Worm (Caenorhabditis elegans) whole organism, L3 larva: ENCODE measurements around the gene T02B11.8.

Source experiments
- aly-2 ChIP-seq: fragments of 150-350 bp; optimal IDR thresholded peaks from 2 replicates; lab custom pipeline; 2014; ENCODE audit warnings: missing biosample characterization, missing genetic modification characterization
- ama-1 ChIP-seq: fragments of 150-350 bp; optimal IDR thresholded peaks from 2 replicates; lab custom pipeline; 2018
- ceh-16 ChIP-seq: sonication (generic microtip); optimal IDR thresholded peaks from 2 replicates; lab custom pipeline; 2017; ENCODE audit warnings: missing biosample characterization, missing genetic modification characterization
- fkh-10 ChIP-seq: sonication (generic microtip); optimal IDR thresholded peaks from 2 replicates; lab custom pipeline; 2017; ENCODE audit warnings: missing biosample characterization, missing genetic modification reagents, missing genetic modification characterization
- pqm-1 ChIP-seq: fragments of 150-350 bp; optimal IDR thresholded peaks from 2 replicates; lab custom pipeline; 2017; ENCODE audit warnings: missing biosample characterization, missing genetic modification characterization, inconsistent platforms
- skn-1 ChIP-seq: fragments of 150-350 bp; optimal IDR thresholded peaks from 2 replicates; lab custom pipeline; 2014; ENCODE audit warnings: missing biosample characterization, missing genetic modification characterization
- snpc-4 ChIP-seq: fragments of 150-350 bp; optimal IDR thresholded peaks from 2 replicates; lab custom pipeline; 2014; ENCODE audit warnings: missing biosample characterization, missing genetic modification characterization

DNA sequence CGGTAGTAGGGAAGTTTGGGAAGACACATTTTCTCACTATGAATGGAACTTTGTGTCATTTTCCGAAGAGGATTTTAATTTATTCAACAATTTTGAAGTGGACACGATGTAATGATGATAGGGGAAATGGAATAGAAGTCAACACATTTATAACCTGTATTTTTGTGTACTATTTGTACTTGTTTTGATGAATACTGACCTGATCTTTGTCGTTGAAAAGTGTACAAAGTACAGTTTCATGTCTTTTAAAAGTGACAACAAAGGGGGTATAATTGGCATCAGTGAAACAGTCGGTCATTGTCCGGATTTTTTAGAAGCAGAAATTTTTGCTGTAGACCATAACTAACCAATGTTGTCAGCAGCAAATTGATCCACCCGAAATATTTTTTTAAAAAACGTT is 10.7 kb upstream of the T02B11.8 start, which contains the start of gene T02B11.6:
- TF ChIP-seq fkh-10 (GFP tag; lab: Kevin White, UChicago) (no peak), ceh-16 (tag; lab: Kevin White, UChicago) (no peak), ama-1 (no peak), snpc-4 (no peak), pqm-1 (tag; lab: Kevin White, UChicago) (no peak), aly-2 (tag; lab: Kevin White, UChicago) (no peak), skn-1 (tag; lab: Kevin White, UChicago) (no peak)
